In the genomic region with DNA sequence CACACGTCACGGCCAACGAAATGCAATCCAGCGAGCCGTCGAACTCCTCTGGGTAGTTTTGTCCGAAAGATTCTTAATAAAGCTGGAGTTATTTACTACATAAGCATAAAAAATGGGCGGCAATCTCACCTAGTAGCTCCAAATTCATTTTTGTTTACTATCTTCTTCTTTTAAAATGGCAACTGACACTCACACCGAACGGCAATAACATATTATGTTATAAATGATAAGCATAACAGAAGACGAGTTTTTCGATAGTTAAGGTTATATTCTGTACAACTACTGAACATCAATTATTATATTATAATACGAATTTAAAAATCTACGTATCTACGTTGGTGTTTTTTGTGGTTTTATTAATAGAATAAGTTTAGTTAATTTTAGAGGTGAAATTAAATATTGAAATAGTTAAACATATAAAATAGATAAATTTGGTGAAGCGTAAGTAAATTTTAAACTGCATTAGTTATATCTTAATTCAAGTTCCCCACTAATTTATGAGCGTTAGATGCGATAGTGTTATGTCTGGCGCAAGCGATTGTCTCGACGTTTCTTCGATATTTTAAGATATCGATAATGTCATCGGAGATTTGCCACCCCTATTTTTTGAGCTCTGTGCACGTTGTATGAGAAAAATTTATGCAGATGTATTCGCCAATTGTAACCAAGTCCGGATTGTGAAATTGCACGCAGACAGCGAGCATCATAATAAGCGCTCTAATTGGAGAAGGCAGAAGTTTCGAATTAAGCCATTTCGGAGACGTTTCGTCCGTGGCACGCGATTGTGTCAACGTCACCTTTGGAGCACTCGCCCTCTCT, we compare ENCODE assay signal across 1 fruit fly cellular context.
TF ChIP-seq lines count a peak whose summit lies in the region.

Rbbp5 (minus strand) TSS at position 181 of the 819 bp plus-strand sequence.
eRF1 (plus strand) TSS at position 594 of the 819 bp plus-strand sequence.

TF ChIP-seq in whole organism, embryonic, 481 proteins besides CTCF, POLR2A, EP300 and RAD21 (continued from another document):
- peak; percentile 48 for TF ChIP-seq CG17186 (GFP tag; optimal IDR thresholded peaks at IDR 0.05; lab: Kevin White, UChicago)
- TF ChIP-seq luna (GFP tag; optimal IDR thresholded peaks at IDR 0.05; lab: Kevin White, UChicago), result peak; percentile 5
- peak; percentile 74 for TF ChIP-seq Doc3 (GFP tag; IDR thresholded peaks at IDR 0.05; lab: Robert Waterston, UW; ENCODE audit: partially characterized antibody)
- peak; percentile 80 for TF ChIP-seq CG2678 (tag; optimal IDR thresholded peaks at IDR 0.05; lab: Kevin White, UChicago)
- peak; percentile 33 for TF ChIP-seq cwo (GFP tag; optimal IDR thresholded peaks at IDR 0.05; lab: Kevin White, UChicago)
- TF ChIP-seq lbe (GFP tag; optimal IDR thresholded peaks at IDR 0.05; lab: Kevin White, UChicago), result peak; percentile 43
- no peak for TF ChIP-seq gsb-n (tag; optimal IDR thresholded peaks at IDR 0.05; lab: Kevin White, UChicago)
- TF ChIP-seq Rx (GFP tag; IDR thresholded peaks at IDR 0.05; lab: Robert Waterston, UW), result peak; percentile 56; the same call in 1 of the 2 replicates
- TF ChIP-seq dysf (GFP tag; IDR thresholded peaks at IDR 0.05; lab: Robert Waterston, UW), result peak; percentile 81; the same call in 2 of the 3 replicates
- TF ChIP-seq inv (GFP tag; IDR thresholded peaks at IDR 0.05; lab: Robert Waterston, UW; ENCODE audit: partially characterized antibody), result peak; percentile 92
- TF ChIP-seq wek (GFP tag; optimal IDR thresholded peaks at IDR 0.05; lab: Kevin White, UChicago), result no peak
- peak; percentile 69 for TF ChIP-seq CG10147 (GFP tag; optimal IDR thresholded peaks at IDR 0.05; lab: Kevin White, UChicago)
- peak; percentile 83 for TF ChIP-seq unc-4 (GFP tag; IDR thresholded peaks at IDR 0.05; lab: Robert Waterston, UW; ENCODE audit: partially characterized antibody)
- TF ChIP-seq CG2712 (tag; optimal IDR thresholded peaks at IDR 0.05; lab: Kevin White, UChicago), result peak; percentile 85
- no peak; the same call in 2 of the 3 replicates for TF ChIP-seq ken (GFP tag; IDR thresholded peaks at IDR 0.05; lab: Robert Waterston, UW)
- no peak for TF ChIP-seq abd-A (tag; optimal IDR thresholded peaks at IDR 0.05; lab: Kevin White, UChicago)
- peak; percentile 58 for TF ChIP-seq fd96Cb (tag; optimal IDR thresholded peaks at IDR 0.05; lab: Kevin White, UChicago)
- peak; percentile 30 for TF ChIP-seq CG11723 (GFP tag; optimal IDR thresholded peaks at IDR 0.05; lab: Kevin White, UChicago)
- TF ChIP-seq klu (GFP tag; IDR thresholded peaks at IDR 0.05; lab: Robert Waterston, UW), result no peak; the same call in 1 of the 2 replicates
- TF ChIP-seq CG8388 (GFP tag; optimal IDR thresholded peaks at IDR 0.05; lab: Kevin White, UChicago), result peak; percentile 72
- TF ChIP-seq eyg (GFP tag; optimal IDR thresholded peaks at IDR 0.05; lab: Kevin White, UChicago), result no peak
- TF ChIP-seq Scr (GFP tag; IDR thresholded peaks at IDR 0.05; lab: Robert Waterston, UW; ENCODE audit: partially characterized antibody), result peak; percentile 94
- TF ChIP-seq Dp (GFP tag; optimal IDR thresholded peaks at IDR 0.05; lab: Kevin White, UChicago), result peak; percentile 2
- TF ChIP-seq Ada2b (GFP tag; IDR thresholded peaks at IDR 0.05; lab: Robert Waterston, UW), result peak; percentile 57; the same call in 1 of the 2 replicates
- TF ChIP-seq tap (tag; optimal IDR thresholded peaks at IDR 0.05; lab: Kevin White, UChicago), result no peak
- peak; percentile 29 for TF ChIP-seq CG3838 (GFP tag; optimal IDR thresholded peaks at IDR 0.05; lab: Kevin White, UChicago)
- peak; percentile 57; the same call in 2 of the 3 replicates for TF ChIP-seq ase (GFP tag; IDR thresholded peaks at IDR 0.05; lab: Robert Waterston, UW)
- peak; percentile 81 for TF ChIP-seq sna (GFP tag; IDR thresholded peaks at IDR 0.05; lab: Robert Waterston, UW; ENCODE audit: partially characterized antibody)
- TF ChIP-seq CG14860 (GFP tag; IDR thresholded peaks at IDR 0.05; lab: Robert Waterston, UW; ENCODE audit: partially characterized antibody), result peak; percentile 86
- peak; percentile 48 for TF ChIP-seq ewg (GFP tag; optimal IDR thresholded peaks at IDR 0.05; lab: Kevin White, UChicago)
- TF ChIP-seq MTF-1 (GFP tag; optimal IDR thresholded peaks at IDR 0.05; lab: Kevin White, UChicago; ENCODE audit: borderline replicate concordance), result no peak
- peak; percentile 68 for TF ChIP-seq Hsf (GFP tag; optimal IDR thresholded peaks at IDR 0.05; lab: Kevin White, UChicago)
- peak; percentile 69 for TF ChIP-seq Oaz (GFP tag; IDR thresholded peaks at IDR 0.05; lab: Robert Waterston, UW)
- peak; percentile 85; the same call in 3 of the 4 replicates for TF ChIP-seq Gug (GFP tag; IDR thresholded peaks at IDR 0.05; lab: Robert Waterston, UW)
- peak; percentile 74 for TF ChIP-seq Ssrp (tag; optimal IDR thresholded peaks at IDR 0.05; lab: Kevin White, UChicago)
- TF ChIP-seq CG32532 (GFP tag; IDR thresholded peaks at IDR 0.05; lab: Robert Waterston, UW), result peak; percentile 87
- peak; percentile 54 for TF ChIP-seq Dad (GFP tag; optimal IDR thresholded peaks at IDR 0.05; lab: Kevin White, UChicago)
- peak; percentile 73 for TF ChIP-seq CG4820 (GFP tag; optimal IDR thresholded peaks at IDR 0.05; lab: Kevin White, UChicago)
- TF ChIP-seq en (GFP tag; optimal IDR thresholded peaks at IDR 0.05; lab: Kevin White, UChicago), result no peak
- TF ChIP-seq crp (GFP tag; optimal IDR thresholded peaks at IDR 0.05; lab: Kevin White, UChicago), result peak in 1 of 2 experiments; percentile 17
- peak; percentile 74 for TF ChIP-seq CG30020 (tag; optimal IDR thresholded peaks at IDR 0.05; lab: Kevin White, UChicago)
- TF ChIP-seq CG17612 (GFP tag; IDR thresholded peaks at IDR 0.05; lab: Robert Waterston, UW), result peak; percentile 41; the same call in 1 of the 2 replicates
- TF ChIP-seq Xbp1 (GFP tag; optimal IDR thresholded peaks at IDR 0.05; lab: Kevin White, UChicago), result peak; percentile 89
- peak; percentile 76 for TF ChIP-seq cas (GFP tag; IDR thresholded peaks at IDR 0.05; lab: Robert Waterston, UW)
- peak; percentile 10 for TF ChIP-seq CG12769 (tag; optimal IDR thresholded peaks at IDR 0.05; lab: Kevin White, UChicago)
- TF ChIP-seq zen2 (GFP tag; IDR thresholded peaks at IDR 0.05; lab: Robert Waterston, UW; ENCODE audit: partially characterized antibody), result peak; percentile 80
- peak; percentile 81 for TF ChIP-seq CG6689 (GFP tag; IDR thresholded peaks at IDR 0.05; lab: Robert Waterston, UW)
- peak; percentile 76 for TF ChIP-seq Hr3 (GFP tag; optimal IDR thresholded peaks at IDR 0.05; lab: Kevin White, UChicago)
- TF ChIP-seq crc (GFP tag; optimal IDR thresholded peaks at IDR 0.05; lab: Kevin White, UChicago), result peak; percentile 33
- no peak; the same call in 1 of the 2 replicates for TF ChIP-seq Rfx (GFP tag; IDR thresholded peaks at IDR 0.05; lab: Robert Waterston, UW)
- TF ChIP-seq tx (GFP tag; optimal IDR thresholded peaks at IDR 0.05; lab: Kevin White, UChicago), result peak; percentile 60
- TF ChIP-seq Meics (GFP tag; optimal IDR thresholded peaks at IDR 0.05; lab: Kevin White, UChicago), result peak; percentile 60
- TF ChIP-seq B-H1 (GFP tag; IDR thresholded peaks at IDR 0.05; lab: Robert Waterston, UW), result peak; percentile 63; the same call in 2 of the 3 replicates
- TF ChIP-seq CG31365 (tag; optimal IDR thresholded peaks at IDR 0.05; lab: Kevin White, UChicago), result no peak
- TF ChIP-seq Dfd (GFP tag; optimal IDR thresholded peaks at IDR 0.05; lab: Kevin White, UChicago), result no peak
- TF ChIP-seq Fer1 (GFP tag; optimal IDR thresholded peaks at IDR 0.05; lab: Kevin White, UChicago), result peak; percentile 22
- peak; percentile 30 for TF ChIP-seq Camta (GFP tag; optimal IDR thresholded peaks at IDR 0.05; lab: Kevin White, UChicago)
- peak; percentile 20 for TF ChIP-seq CG3065 (GFP tag; optimal IDR thresholded peaks at IDR 0.05; lab: Kevin White, UChicago)
- no peak for TF ChIP-seq sr (GFP tag; IDR thresholded peaks at IDR 0.05; lab: Robert Waterston, UW)
- TF ChIP-seq sens (GFP tag; lab: Kevin White, UChicago), result peak; percentile 85
- peak; percentile 47 for TF ChIP-seq BtbVII (GFP tag; optimal IDR thresholded peaks at IDR 0.05; lab: Kevin White, UChicago)
- TF ChIP-seq CG4424 (GFP tag; optimal IDR thresholded peaks at IDR 0.05; lab: Kevin White, UChicago), result peak; percentile 77
- TF ChIP-seq Nf-YC (tag; optimal IDR thresholded peaks at IDR 0.05; lab: Kevin White, UChicago), result peak; percentile 75
- TF ChIP-seq Xrp1 (GFP tag; IDR thresholded peaks at IDR 0.05; lab: Robert Waterston, UW), result peak; percentile 80
- TF ChIP-seq ap (GFP tag; IDR thresholded peaks at IDR 0.05; lab: Robert Waterston, UW), result peak; percentile 63
- TF ChIP-seq lov (optimal IDR thresholded peaks at IDR 0.05; lab: Kevin White, UChicago), result no peak
- peak; percentile 64; the same call in 2 of the 3 replicates for TF ChIP-seq lov (GFP tag; IDR thresholded peaks at IDR 0.05; lab: Robert Waterston, UW)
- TF ChIP-seq vvl (GFP tag; IDR thresholded peaks at IDR 0.05; lab: Robert Waterston, UW), result peak; percentile 16; the same call in 1 of the 2 replicates
- TF ChIP-seq CG30403 (GFP tag; optimal IDR thresholded peaks at IDR 0.05; lab: Kevin White, UChicago), result peak; percentile 90
- peak; percentile 51 for TF ChIP-seq kay (GFP tag; optimal IDR thresholded peaks at IDR 0.05; lab: Kevin White, UChicago)
- TF ChIP-seq CG33213 (GFP tag; optimal IDR thresholded peaks at IDR 0.05; lab: Kevin White, UChicago), result peak; percentile 51
- TF ChIP-seq emc (GFP tag; optimal IDR thresholded peaks at IDR 0.05; lab: Kevin White, UChicago), result peak; percentile 9
- peak; percentile 57 for TF ChIP-seq fd3F (GFP tag; optimal IDR thresholded peaks at IDR 0.05; lab: Kevin White, UChicago)
TF ChIP-seq in whole organism, embryonic: peak in this region for 302.
